Worm (Caenorhabditis elegans) whole organism, L1 larva: ENCODE results near the gene arrd-28.

Experiments used
- C04F5.9 ChIP-seq: sonication (generic microtip); optimal IDR thresholded peaks from 2 replicates; lab custom pipeline; 2016; ENCODE audit warnings: missing genetic modification characterization, missing compliant biosample characterization
- F16B12.6 ChIP-seq: fragments of 150-350 bp; optimal IDR thresholded peaks from 2 replicates; lab custom pipeline; 2014; ENCODE audit warnings: missing biosample characterization, missing genetic modification characterization
- Y116A8C.19 ChIP-seq: sonication (generic microtip); optimal IDR thresholded peaks from 2 replicates; lab custom pipeline; 2016; ENCODE audit warnings: missing compliant biosample characterization, missing genetic modification characterization, borderline replicate concordance
- aly-2 ChIP-seq: fragments of 150-350 bp; optimal IDR thresholded peaks from 2 replicates; lab custom pipeline; 2014; ENCODE audit warnings: missing biosample characterization, missing genetic modification characterization
- ama-1 ChIP-seq: fragments of 150-350 bp; optimal IDR thresholded peaks from 2 replicates; lab custom pipeline; 2014
- blmp-1 ChIP-seq: fragments of 150-350 bp; optimal IDR thresholded peaks from 2 replicates; lab custom pipeline; 2014; ENCODE audit warnings: missing biosample characterization, missing genetic modification characterization
- ces-1 ChIP-seq: fragments of 150-350 bp; optimal IDR thresholded peaks from 2 replicates; lab custom pipeline; 2014; ENCODE audit warnings: missing biosample characterization, missing genetic modification reagents, missing genetic modification characterization
- dsc-1 ChIP-seq: sonication (generic microtip); optimal IDR thresholded peaks from 2 replicates; lab custom pipeline; 2016; ENCODE audit warnings: mild to moderate bottlenecking, missing genetic modification characterization, missing compliant biosample characterization
- efl-1 ChIP-seq, 4 experiments: fragments of 150-350 bp; optimal IDR thresholded peaks in 3 of 4; peaks in 1 of 4; 1 replicate in 1 of 4; 2 replicates in 3 of 4; lab custom pipeline; 2014; ENCODE audit warnings: missing biosample characterization in 2 of 4, missing genetic modification characterization in 2 of 4, missing genetic modification reagents in 2 of 4
- egl-27 ChIP-seq, 2 experiments: fragments of 150-350 bp in 1 of 2; sonication (generic microtip); optimal IDR thresholded peaks; 3 replicates each; lab custom pipeline; 2017 to 2018; ENCODE audit warnings: missing biosample characterization in 2 of 2, missing genetic modification characterization in 2 of 2, missing genetic modification reagents in 2 of 2
- elt-2 ChIP-seq: sonication (generic microtip); optimal IDR thresholded peaks from 2 replicates; lab custom pipeline; 2016; ENCODE audit warnings: missing genetic modification characterization, mild to moderate bottlenecking, inconsistent platforms, missing compliant biosample characterization, missing genetic modification reagents
- ets-5 ChIP-seq: fragments of 200-800 bp; sonication (Bioruptor generic); IDR thresholded peaks from 2 replicates; pipeline ENCODE4 v1.3.6; 2022; ENCODE audit warnings: missing genetic modification characterization, missing compliant biosample characterization
- fkh-10 ChIP-seq: sonication (generic microtip); optimal IDR thresholded peaks from 2 replicates; lab custom pipeline; 2017; ENCODE audit warnings: missing biosample characterization, missing genetic modification reagents, missing genetic modification characterization
- fkh-8 ChIP-seq: sonication (generic microtip); optimal IDR thresholded peaks from 2 replicates; lab custom pipeline; 2016; ENCODE audit warnings: mild to moderate bottlenecking, missing genetic modification characterization, missing compliant biosample characterization
- fos-1 ChIP-seq: fragments of 150-350 bp; optimal IDR thresholded peaks from 2 replicates; lab custom pipeline; 2014; ENCODE audit warnings: missing biosample characterization, missing genetic modification characterization
- hlh-17 ChIP-seq: fragments of 200-800 bp; sonication (Bioruptor generic); optimal IDR thresholded peaks from 2 replicates; lab custom pipeline; 2018; ENCODE audit warnings: missing genetic modification characterization, mild to moderate bottlenecking, missing compliant biosample characterization, moderate library complexity, borderline replicate concordance
- hlh-4 ChIP-seq: sonication (generic microtip); optimal IDR thresholded peaks from 2 replicates; lab custom pipeline; 2016; ENCODE audit warnings: mild to moderate bottlenecking, missing genetic modification characterization, missing compliant biosample characterization
- hpl-2 ChIP-seq: fragments of 150-350 bp; optimal IDR thresholded peaks from 2 replicates; lab custom pipeline; 2014; ENCODE audit warnings: missing biosample characterization, missing genetic modification reagents, missing genetic modification characterization
- irx-1 ChIP-seq: sonication (generic microtip); optimal IDR thresholded peaks from 2 replicates; lab custom pipeline; 2016; ENCODE audit warnings: missing genetic modification characterization, missing compliant biosample characterization
- jun-1 ChIP-seq: fragments of 150-350 bp; optimal IDR thresholded peaks from 2 replicates; lab custom pipeline; 2014; ENCODE audit warnings: missing biosample characterization, missing genetic modification reagents, missing genetic modification characterization
- lin-13 ChIP-seq: fragments of 150-350 bp; optimal IDR thresholded peaks from 2 replicates; lab custom pipeline; 2014; ENCODE audit warnings: missing biosample characterization, missing genetic modification reagents, missing genetic modification characterization
- lin-14 ChIP-seq: fragments of 200-800 bp; sonication (Bioruptor generic); optimal IDR thresholded peaks from 2 replicates; lab custom pipeline; 2018; ENCODE audit warnings: mild to moderate bottlenecking, missing genetic modification characterization, moderate library complexity, missing compliant biosample characterization
- lin-15B ChIP-seq: fragments of 150-350 bp; sonication (generic microtip); optimal IDR thresholded peaks from 3 replicates; lab custom pipeline; 2014; ENCODE audit warnings: missing biosample characterization, missing genetic modification characterization
- lin-35 ChIP-seq, 2 experiments: fragments of 150-350 bp; optimal IDR thresholded peaks; 2 replicates each; lab custom pipeline; 2014; ENCODE audit warnings: missing biosample characterization in 2 of 2, missing genetic modification characterization in 2 of 2, missing genetic modification reagents in 2 of 2
- lir-3 ChIP-seq: sonication (generic microtip); optimal IDR thresholded peaks from 2 replicates; lab custom pipeline; 2016; ENCODE audit warnings: mild to moderate bottlenecking, missing genetic modification characterization, moderate library complexity, missing compliant biosample characterization; ENCODE audit not compliant: poor library complexity
- lsy-2 ChIP-seq, 2 experiments: fragments of 150-350 bp; optimal IDR thresholded peaks; 2 replicates each; lab custom pipeline; 2014; ENCODE audit warnings: missing biosample characterization in 2 of 2, missing genetic modification characterization in 2 of 2
- mab-9 ChIP-seq: fragments of 200-800 bp; sonication (Bioruptor generic); IDR thresholded peaks from 2 replicates; pipeline ENCODE4 v1.3.6; 2022; ENCODE audit warnings: missing genetic modification reagents, missing genetic modification characterization, missing compliant biosample characterization
- mep-1 ChIP-seq: fragments of 150-350 bp; optimal IDR thresholded peaks from 2 replicates; lab custom pipeline; 2014; ENCODE audit warnings: missing biosample characterization, missing genetic modification characterization
- nhr-11 ChIP-seq: fragments of 150-350 bp; optimal IDR thresholded peaks from 2 replicates; lab custom pipeline; 2014; ENCODE audit warnings: missing biosample characterization, missing genetic modification characterization
- nhr-19 ChIP-seq: fragments of 200-800 bp; sonication (Bioruptor generic); conservative IDR thresholded peaks from 2 replicates; pipeline ENCODE4 v1.3.6; 2022; ENCODE audit warnings: missing genetic modification characterization, missing compliant biosample characterization
- nhr-237 ChIP-seq: fragments of 150-350 bp; optimal IDR thresholded peaks from 2 replicates; lab custom pipeline; 2014; ENCODE audit warnings: missing biosample characterization, missing genetic modification characterization
- nhr-28 ChIP-seq: fragments of 150-350 bp; optimal IDR thresholded peaks from 2 replicates; lab custom pipeline; 2014; ENCODE audit warnings: missing biosample characterization, missing genetic modification characterization
- nhr-47 ChIP-seq: sonication (generic microtip); optimal IDR thresholded peaks from 2 replicates; lab custom pipeline; 2016; ENCODE audit warnings: mild to moderate bottlenecking, missing genetic modification characterization, moderate library complexity, missing compliant biosample characterization
- nhr-71 ChIP-seq: sonication (generic microtip); optimal IDR thresholded peaks from 2 replicates; lab custom pipeline; 2016; ENCODE audit warnings: mild to moderate bottlenecking, missing genetic modification characterization, moderate library complexity, missing compliant biosample characterization
- nhr-76 ChIP-seq: sonication (generic microtip); optimal IDR thresholded peaks from 2 replicates; lab custom pipeline; 2017; ENCODE audit warnings: missing biosample characterization, missing genetic modification characterization
- nhr-77 ChIP-seq: fragments of 150-350 bp; optimal IDR thresholded peaks from 2 replicates; lab custom pipeline; 2014; ENCODE audit warnings: missing biosample characterization, missing genetic modification characterization
- nhr-85 ChIP-seq: sonication (generic microtip); peaks from one replicate; lab custom pipeline; 2016; ENCODE audit warnings: missing genetic modification characterization, inconsistent platforms, missing compliant biosample characterization
- pax-3 ChIP-seq: fragments of 200-800 bp; sonication (Bioruptor generic); optimal IDR thresholded peaks from 2 replicates; lab custom pipeline; 2018; ENCODE audit warnings: mild to moderate bottlenecking, missing genetic modification characterization, moderate library complexity, missing compliant biosample characterization
- skn-1 ChIP-seq: fragments of 150-350 bp; optimal IDR thresholded peaks from 2 replicates; lab custom pipeline; 2014; ENCODE audit warnings: missing biosample characterization, missing genetic modification characterization
- snpc-4 ChIP-seq: fragments of 150-350 bp; optimal IDR thresholded peaks from 2 replicates; lab custom pipeline; 2014; ENCODE audit warnings: missing biosample characterization, missing genetic modification characterization
- snu-23 ChIP-seq: sonication (generic microtip); optimal IDR thresholded peaks from 2 replicates; lab custom pipeline; 2016; ENCODE audit warnings: missing genetic modification characterization, missing compliant biosample characterization
- sox-4 ChIP-seq: sonication (generic microtip); optimal IDR thresholded peaks from 2 replicates; lab custom pipeline; 2016; ENCODE audit warnings: missing genetic modification characterization, missing compliant biosample characterization
- sptf-1 ChIP-seq: fragments of 150-350 bp; optimal IDR thresholded peaks from 2 replicates; lab custom pipeline; 2014; ENCODE audit warnings: missing biosample characterization, missing genetic modification characterization
- swsn-7 ChIP-seq: sonication (generic microtip); optimal IDR thresholded peaks from 2 replicates; lab custom pipeline; 2016; ENCODE audit warnings: missing genetic modification characterization, missing compliant biosample characterization
- tbx-2 ChIP-seq: sonication (generic microtip); optimal IDR thresholded peaks from 2 replicates; lab custom pipeline; 2016; ENCODE audit warnings: missing genetic modification characterization, missing compliant biosample characterization
- tlp-1 ChIP-seq: fragments of 150-350 bp; optimal IDR thresholded peaks from 2 replicates; lab custom pipeline; 2014; ENCODE audit warnings: missing biosample characterization, missing genetic modification characterization
- unc-130 ChIP-seq: fragments of 150-350 bp; optimal IDR thresholded peaks from 2 replicates; lab custom pipeline; 2017; ENCODE audit warnings: missing biosample characterization, missing genetic modification characterization, inconsistent platforms
- unc-30 ChIP-seq: sonication (generic microtip); optimal IDR thresholded peaks from 2 replicates; lab custom pipeline; 2017; ENCODE audit warnings: missing biosample characterization, missing genetic modification characterization
- unc-98 ChIP-seq: fragments of 200-800 bp; sonication (Bioruptor generic); IDR thresholded peaks from 2 replicates; pipeline ENCODE4 v1.3.6; 2022; ENCODE audit warnings: missing genetic modification characterization, missing compliant biosample characterization
- xbp-1 ChIP-seq: sonication (generic microtip); optimal IDR thresholded peaks from 2 replicates; lab custom pipeline; 2016; ENCODE audit warnings: missing genetic modification characterization, missing compliant biosample characterization
- zag-1 ChIP-seq: fragments of 150-350 bp; optimal IDR thresholded peaks from 2 replicates; lab custom pipeline; 2014; ENCODE audit warnings: missing biosample characterization, missing genetic modification characterization
- ztf-11 ChIP-seq, 2 experiments: sonication (generic microtip); optimal IDR thresholded peaks; 2 replicates each; lab custom pipeline; 2016 to 2017; ENCODE audit warnings: missing genetic modification characterization in 2 of 2, missing biosample characterization in 1 of 2, missing compliant biosample characterization in 1 of 2
- ztf-4 ChIP-seq: fragments of 150-350 bp; optimal IDR thresholded peaks from 2 replicates; lab custom pipeline; 2014; ENCODE audit warnings: missing biosample characterization, missing genetic modification characterization

The arrd-28 gene

ce11 chrX:10197204-10197756 lies 13.5 kb downstream of the arrd-28 start, which contains the start of gene nucb-1 (continued):
- peak; percentile 98 for TF ChIP-seq xbp-1 (tag; lab: Kevin White, UChicago)
- peak; percentile 80 for TF ChIP-seq tbx-2 (tag; lab: Kevin White, UChicago)
- TF ChIP-seq sptf-1, result no peak
- no peak for TF ChIP-seq F16B12.6 (tag; lab: Kevin White, UChicago)
- TF ChIP-seq lin-14 (GFP tag; lab: Kevin White, UChicago), result peak; percentile 92
- TF ChIP-seq nhr-71 (tag; lab: Kevin White, UChicago), result peak; percentile 92
- TF ChIP-seq tlp-1 (tag; lab: Kevin White, UChicago), result no peak
- peak; percentile 73 for TF ChIP-seq dsc-1 (tag; lab: Kevin White, UChicago)
- TF ChIP-seq efl-1 (optimal IDR thresholded peaks at IDR 0.05; lab: Kevin White, UChicago), result peak; percentile 71 to 75
- peak; percentile 27 to 96 for TF ChIP-seq efl-1 (GFP tag; optimal IDR thresholded peaks at IDR 0.05 in 1 of 2; lab: Kevin White, UChicago)
- TF ChIP-seq nhr-28, result no peak
- TF ChIP-seq lin-15B, result peak; percentile 55
- peak; percentile 84 for TF ChIP-seq blmp-1
- peak; percentile 85 for TF ChIP-seq nhr-47 (tag; lab: Kevin White, UChicago)
- no peak for TF ChIP-seq hlh-4 (tag; lab: Kevin White, UChicago)
- TF ChIP-seq lin-13 (GFP tag; lab: Kevin White, UChicago), result peak; percentile 64
- peak; percentile 69 for TF ChIP-seq nhr-77 (tag; lab: Kevin White, UChicago)
- peak; percentile 66 for TF ChIP-seq unc-130 (tag; lab: Kevin White, UChicago)
- TF ChIP-seq egl-27 (tag; optimal IDR thresholded peaks at IDR 0.05; lab: Kevin White, UChicago), result peak; percentile 35 to 45
- peak; percentile 54 for TF ChIP-seq fkh-8 (tag; lab: Kevin White, UChicago)
- TF ChIP-seq nhr-85 (tag; lab: Kevin White, UChicago), result peak; percentile 83
- no peak for TF ChIP-seq unc-98
- TF ChIP-seq nhr-76 (tag; lab: Kevin White, UChicago), result no peak
- no peak for TF ChIP-seq zag-1 (tag; lab: Kevin White, UChicago)
- TF ChIP-seq snu-23 (GFP tag; lab: Kevin White, UChicago), result peak; percentile 92
- TF ChIP-seq elt-2, result peak; percentile 25
- no peak for TF ChIP-seq hlh-17 (GFP tag; lab: Kevin White, UChicago)
- no peak for TF ChIP-seq Y116A8C.19
- no peak for TF ChIP-seq pax-3 (tag; lab: Kevin White, UChicago)
- TF ChIP-seq nhr-19 (GFP tag; lab: Robert Waterston, UW), result peak; percentile 74
- peak; percentile 32 for TF ChIP-seq lir-3 (tag; lab: Kevin White, UChicago)
- no peak for TF ChIP-seq ets-5
- TF ChIP-seq hpl-2 (GFP tag; lab: Kevin White, UChicago), result peak; percentile 32
- TF ChIP-seq irx-1, result peak; percentile 16
- peak; percentile 83 for TF ChIP-seq swsn-7 (tag; lab: Kevin White, UChicago)
- peak; percentile 77 to 92 for TF ChIP-seq lsy-2 (tag; optimal IDR thresholded peaks at IDR 0.05; lab: Kevin White, UChicago)
- no peak for TF ChIP-seq skn-1
- no peak for TF ChIP-seq ztf-4 (tag; lab: Kevin White, UChicago)
- peak; percentile 53 for TF ChIP-seq aly-2
- TF ChIP-seq snpc-4, result no peak
- no peak for TF ChIP-seq unc-30 (tag; lab: Kevin White, UChicago)
- no peak for TF ChIP-seq ama-1
- TF ChIP-seq C04F5.9 (tag; lab: Kevin White, UChicago), result no peak
- TF ChIP-seq ces-1, result no peak
- peak; percentile 79 for TF ChIP-seq fos-1
- TF ChIP-seq mab-9 (GFP tag; lab: Robert Waterston, UW), result no peak
- peak; percentile 26 for TF ChIP-seq fkh-10 (GFP tag; lab: Kevin White, UChicago)
- peak; percentile 49 for TF ChIP-seq jun-1 (tag; lab: Kevin White, UChicago)
- peak; percentile 2 for TF ChIP-seq nhr-11 (tag; lab: Kevin White, UChicago)
- TF ChIP-seq lin-35 (GFP tag; optimal IDR thresholded peaks at IDR 0.05; lab: Kevin White, UChicago), result peak; percentile 64 to 86
- TF ChIP-seq sox-4, result peak; percentile 12
- TF ChIP-seq nhr-237 (tag; lab: Kevin White, UChicago), result no peak
- peak; percentile 79 for TF ChIP-seq mep-1 (tag; lab: Kevin White, UChicago)
- TF ChIP-seq ztf-11 (tag; optimal IDR thresholded peaks at IDR 0.05; lab: Kevin White, UChicago), result peak in 1 of 2 experiments; percentile 17
